Worm (Caenorhabditis elegans): ENCODE results near the gene twk-43.

The twk-43 gene

DNA sequence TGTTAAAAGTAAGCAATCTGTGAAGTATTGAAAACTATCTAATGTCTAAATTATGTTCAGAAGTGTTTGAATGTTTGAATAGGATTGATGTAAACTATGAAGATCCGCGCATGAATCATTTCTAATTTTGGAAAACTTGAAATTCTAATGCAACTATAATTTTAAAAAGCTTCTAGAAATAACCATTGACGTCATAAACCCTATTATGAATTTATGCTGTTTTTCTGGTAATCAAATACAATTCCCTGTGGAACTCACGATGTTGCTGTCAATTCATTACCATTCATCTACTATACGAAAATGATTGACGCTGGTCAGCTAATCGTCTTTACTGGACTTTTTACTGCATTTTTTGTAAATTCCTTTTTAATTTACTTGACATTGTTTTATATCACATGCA is 18.6 kb upstream of the twk-43 start, which contains the start of gene str-37:
str-37 (plus strand) TSS at position 301 of the 400 bp plus-strand sequence.
- TF ChIP-seq hmbx-1 (tag; optimal IDR thresholded peaks at IDR 0.05): no peak
- no peak for TF ChIP-seq hnd-1 (tag; optimal IDR thresholded peaks at IDR 0.05)
- TF ChIP-seq ceh-13 (GFP tag; optimal IDR thresholded peaks at IDR 0.05): no peak
- TF ChIP-seq ama-1 (optimal IDR thresholded peaks at IDR 0.05): no peak
- TF ChIP-seq hmg-4 (GFP tag; optimal IDR thresholded peaks at IDR 0.05): no peak
- no peak for TF ChIP-seq flt-1 (GFP tag; IDR thresholded peaks at IDR 0.05)
- no peak for TF ChIP-seq ets-7 (tag; optimal IDR thresholded peaks at IDR 0.05)
- no peak for TF ChIP-seq B0310.2 (tag; optimal IDR thresholded peaks at IDR 0.05)
- TF ChIP-seq scrt-1 (GFP tag; IDR thresholded peaks at IDR 0.05): no peak
- TF ChIP-seq tra-4 (tag; optimal IDR thresholded peaks at IDR 0.05): no peak
- TF ChIP-seq sea-1 (GFP tag; conservative IDR thresholded peaks at IDR 0.05): no peak
- TF ChIP-seq ceh-36 (tag; optimal IDR thresholded peaks at IDR 0.05): no peak
- TF ChIP-seq pes-1 (GFP tag; IDR thresholded peaks at IDR 0.05): no peak
- no peak for TF ChIP-seq F13C5.2 (tag; optimal IDR thresholded peaks at IDR 0.05)
- TF ChIP-seq tbx-11 (GFP tag; IDR thresholded peaks at IDR 0.05): no peak
- TF ChIP-seq aly-1 (tag; optimal IDR thresholded peaks at IDR 0.05): no peak
- no peak for TF ChIP-seq tbx-37 (GFP tag; conservative IDR thresholded peaks at IDR 0.05)

ce11 chrV:13330919-13331318 is 15.2 kb upstream of the twk-43 start, which contains the start of gene nhr-129:
Gene nhr-129, minus strand, starts transcription at chrV:13331019.
- TF ChIP-seq hmg-4 (GFP tag; optimal IDR thresholded peaks at IDR 0.05): no peak
- no peak for TF ChIP-seq hmbx-1 (tag; optimal IDR thresholded peaks at IDR 0.05)
- TF ChIP-seq aly-1 (tag; optimal IDR thresholded peaks at IDR 0.05): no peak
- no peak for TF ChIP-seq ceh-36 (tag; optimal IDR thresholded peaks at IDR 0.05)
- no peak for TF ChIP-seq sea-1 (GFP tag; conservative IDR thresholded peaks at IDR 0.05)
- no peak for TF ChIP-seq B0310.2 (tag; optimal IDR thresholded peaks at IDR 0.05)
- no peak for TF ChIP-seq F13C5.2 (tag; optimal IDR thresholded peaks at IDR 0.05)
- no peak for TF ChIP-seq flt-1 (GFP tag; IDR thresholded peaks at IDR 0.05)
- TF ChIP-seq tbx-37 (GFP tag; conservative IDR thresholded peaks at IDR 0.05): no peak
- TF ChIP-seq hnd-1 (tag; optimal IDR thresholded peaks at IDR 0.05): no peak
- no peak for TF ChIP-seq ets-7 (tag; optimal IDR thresholded peaks at IDR 0.05)
- TF ChIP-seq tbx-11 (GFP tag; IDR thresholded peaks at IDR 0.05): no peak
- no peak for TF ChIP-seq pes-1 (GFP tag; IDR thresholded peaks at IDR 0.05)
- no peak for TF ChIP-seq tra-4 (tag; optimal IDR thresholded peaks at IDR 0.05)
- TF ChIP-seq ama-1 (optimal IDR thresholded peaks at IDR 0.05): no peak
- no peak for TF ChIP-seq scrt-1 (GFP tag; IDR thresholded peaks at IDR 0.05)
- TF ChIP-seq ceh-13 (GFP tag; optimal IDR thresholded peaks at IDR 0.05): no peak

ce11 chrV:13333386-13334180 is 12.5 kb upstream of the twk-43 start, which contains the start of gene nhr-168:
Gene nhr-168, minus strand, starts transcription at chrV:13333871.
- TF ChIP-seq hnd-1 (tag; optimal IDR thresholded peaks at IDR 0.05) (no peak), hmbx-1 (tag; optimal IDR thresholded peaks at IDR 0.05) (no peak), aly-1 (tag; optimal IDR thresholded peaks at IDR 0.05) (no peak), ceh-13 (GFP tag; optimal IDR thresholded peaks at IDR 0.05) (no peak), tbx-11 (GFP tag; IDR thresholded peaks at IDR 0.05) (no peak), ets-7 (tag; optimal IDR thresholded peaks at IDR 0.05) (no peak), B0310.2 (tag; optimal IDR thresholded peaks at IDR 0.05) (no peak), ama-1 (optimal IDR thresholded peaks at IDR 0.05) (no peak)

ce11 chrV:13334447-13334846 is 11.6 kb upstream of the twk-43 start:
- no peak for TF ChIP-seq pes-1 (GFP tag; IDR thresholded peaks at IDR 0.05)
- TF ChIP-seq F13C5.2 (tag; optimal IDR thresholded peaks at IDR 0.05): no peak
- TF ChIP-seq tra-4 (tag; optimal IDR thresholded peaks at IDR 0.05): no peak
- TF ChIP-seq hnd-1 (tag; optimal IDR thresholded peaks at IDR 0.05): no peak
- TF ChIP-seq B0310.2 (tag; optimal IDR thresholded peaks at IDR 0.05): no peak
- TF ChIP-seq scrt-1 (GFP tag; IDR thresholded peaks at IDR 0.05): no peak

ce11 chrV:13335883-13336419 is 10.1 kb upstream of the twk-43 start, which contains the start of gene C50B6.9:
Gene C50B6.9, plus strand, starts transcription at chrV:13336369.
- TF ChIP-seq ceh-36 (tag; optimal IDR thresholded peaks at IDR 0.05): no peak
- no peak for TF ChIP-seq ets-7 (tag; optimal IDR thresholded peaks at IDR 0.05)
- TF ChIP-seq F13C5.2 (tag; optimal IDR thresholded peaks at IDR 0.05): no peak

ce11 chrV:13338037-13338436 is 8.0 kb upstream of the twk-43 start:
- TF ChIP-seq hmbx-1 (tag; optimal IDR thresholded peaks at IDR 0.05) (no peak), pes-1 (GFP tag; IDR thresholded peaks at IDR 0.05) (no peak)

- TF ChIP-seq aly-1 (tag; optimal IDR thresholded peaks at IDR 0.05) (no peak), hnd-1 (tag; optimal IDR thresholded peaks at IDR 0.05) (no peak), flt-1 (GFP tag; IDR thresholded peaks at IDR 0.05) (no peak), tbx-37 (GFP tag; conservative IDR thresholded peaks at IDR 0.05) (no peak), pes-1 (GFP tag; IDR thresholded peaks at IDR 0.05) (no peak), sea-1 (GFP tag; conservative IDR thresholded peaks at IDR 0.05) (no peak), ets-7 (tag; optimal IDR thresholded peaks at IDR 0.05) (no peak), hmbx-1 (tag; optimal IDR thresholded peaks at IDR 0.05) (no peak), F13C5.2 (tag; optimal IDR thresholded peaks at IDR 0.05) (no peak), scrt-1 (GFP tag; IDR thresholded peaks at IDR 0.05) (no peak), ama-1 (optimal IDR thresholded peaks at IDR 0.05) (no peak), tra-4 (tag; optimal IDR thresholded peaks at IDR 0.05) (no peak), B0310.2 (tag; optimal IDR thresholded peaks at IDR 0.05) (no peak), hmg-4 (GFP tag; optimal IDR thresholded peaks at IDR 0.05) (no peak), ceh-13 (GFP tag; optimal IDR thresholded peaks at IDR 0.05) (no peak), ceh-36 (tag; optimal IDR thresholded peaks at IDR 0.05) (no peak)
Observed at ce11 chrV:13339633-13340290, 6.3 kb upstream of the twk-43 start, which contains the start of the genes str-4 and lgc-48. Gene str-4, minus strand, starts transcription at chrV:13339733. Gene lgc-48, plus strand, starts transcription at chrV:13340240.
